Fruit fly (Drosophila melanogaster) whole organism, embryonic: ENCODE data around the gene Fbxl7.

Experiments
- Atf6 ChIP-seq: fragments of 200-800 bp; sonication (Bioruptor generic); IDR thresholded peaks from 2 replicates; pipeline ENCODE4 v1.3.6; 2022; ENCODE audit warnings: missing biosample characterization, missing genetic modification characterization
- Bdp1 ChIP-seq: fragments of 200-800 bp; sonication (Bioruptor generic); optimal IDR thresholded peaks from 3 replicates; lab custom pipeline; 2016; ENCODE audit warnings: missing biosample characterization, missing genetic modification characterization
- Bgb ChIP-seq: fragments of 200-800 bp; sonication (Bioruptor generic); IDR thresholded peaks from 2 replicates; pipeline ENCODE4 v1.3.6; 2022; ENCODE audit warnings: missing biosample characterization, missing genetic modification characterization; ENCODE audit not compliant: partially characterized antibody
- CG11247 ChIP-seq: fragments of 200-800 bp; sonication (Bioruptor generic); IDR thresholded peaks from 2 replicates; pipeline ENCODE4 v1.3.6; 2022; ENCODE audit warnings: missing biosample characterization, missing genetic modification characterization
- CG12071 ChIP-seq: fragments of 200-800 bp; sonication (Bioruptor generic); optimal IDR thresholded peaks from 3 replicates; lab custom pipeline; 2018; ENCODE audit warnings: missing biosample characterization, mild to moderate bottlenecking, missing genetic modification characterization
- CG12659 ChIP-seq: fragments of 200-800 bp; sonication (Bioruptor generic); optimal IDR thresholded peaks from 3 replicates; lab custom pipeline; 2017; ENCODE audit warnings: mild to moderate bottlenecking, missing biosample characterization, missing genetic modification reagents, missing genetic modification characterization
- CG12769 ChIP-seq: fragments of 200-800 bp; sonication (Bioruptor generic); optimal IDR thresholded peaks from 2 replicates; lab custom pipeline; 2019; ENCODE audit warnings: missing biosample characterization, mild to moderate bottlenecking, missing genetic modification characterization, moderate library complexity
- CG13296 ChIP-seq: fragments of 200-800 bp; sonication (Bioruptor generic); optimal IDR thresholded peaks from 3 replicates; lab custom pipeline; 2018; ENCODE audit warnings: missing biosample characterization, mild to moderate bottlenecking, missing genetic modification characterization
- CG14710 ChIP-seq: fragments of 200-800 bp; sonication (Bioruptor generic); optimal IDR thresholded peaks from 3 replicates; lab custom pipeline; 2019; ENCODE audit warnings: missing biosample characterization, mild to moderate bottlenecking, missing genetic modification characterization, moderate library complexity
- CG14965 ChIP-seq: fragments of 200-800 bp; sonication (Bioruptor generic); optimal IDR thresholded peaks from 2 replicates; lab custom pipeline; 2016; ENCODE audit warnings: missing biosample characterization, missing genetic modification characterization, borderline replicate concordance
- CG1529 ChIP-seq: fragments of 200-800 bp; sonication (Bioruptor generic); optimal IDR thresholded peaks from 3 replicates; lab custom pipeline; 2018; ENCODE audit warnings: missing biosample characterization, missing genetic modification characterization
- CG15601 ChIP-seq: fragments of 200-800 bp; sonication (Bioruptor generic); optimal IDR thresholded peaks from 3 replicates; lab custom pipeline; 2019; ENCODE audit warnings: missing biosample characterization, mild to moderate bottlenecking, missing genetic modification characterization, moderate library complexity
- CG15696 ChIP-seq: fragments of 200-800 bp; sonication (Bioruptor generic); optimal IDR thresholded peaks from 2 replicates; lab custom pipeline; 2019; ENCODE audit warnings: missing biosample characterization, mild to moderate bottlenecking, missing genetic modification characterization, moderate library complexity
- CG1647 ChIP-seq: fragments of 200-800 bp; sonication (Bioruptor generic); optimal IDR thresholded peaks from 3 replicates; lab custom pipeline; 2016; ENCODE audit warnings: missing biosample characterization, missing genetic modification characterization
- CG18011 ChIP-seq: fragments of 200-800 bp; sonication (Bioruptor generic); optimal IDR thresholded peaks from 2 replicates; lab custom pipeline; 2017; ENCODE audit warnings: missing biosample characterization, missing genetic modification characterization, mild to moderate bottlenecking, moderate library complexity, missing genotype
- CG30431 ChIP-seq: fragments of 200-800 bp; sonication (Bioruptor generic); optimal IDR thresholded peaks from 2 replicates; lab custom pipeline; 2017; ENCODE audit warnings: missing biosample characterization, missing genetic modification characterization
- CG33557 ChIP-seq: fragments of 200-800 bp; sonication (Bioruptor generic); optimal IDR thresholded peaks from 2 replicates; lab custom pipeline; 2019; ENCODE audit warnings: missing biosample characterization, mild to moderate bottlenecking, missing genetic modification characterization, moderate library complexity
- CG4424 ChIP-seq: fragments of 200-800 bp; sonication (Bioruptor generic); optimal IDR thresholded peaks from 3 replicates; lab custom pipeline; 2016; ENCODE audit warnings: missing biosample characterization, missing genetic modification characterization
- CG5953 ChIP-seq: fragments of 200-800 bp; sonication (Bioruptor generic); IDR thresholded peaks from 2 replicates; pipeline ENCODE4 v1.3.6; 2022; ENCODE audit warnings: missing biosample characterization, missing genetic modification characterization
- CG6272 ChIP-seq: fragments of 200-800 bp; sonication (Bioruptor generic); IDR thresholded peaks from 2 replicates; pipeline ENCODE4 v1.3.6; 2022; ENCODE audit warnings: missing biosample characterization, missing genetic modification characterization
- CG6683 ChIP-seq: fragments of 200-800 bp; sonication (Bioruptor generic); optimal IDR thresholded peaks from 2 replicates; lab custom pipeline; 2017; ENCODE audit warnings: missing biosample characterization, mild to moderate bottlenecking, missing genetic modification characterization, missing genetic modification reagents
- CG8359 ChIP-seq: fragments of 200-800 bp; sonication (Bioruptor generic); optimal IDR thresholded peaks from 2 replicates; lab custom pipeline; 2017; ENCODE audit warnings: missing biosample characterization, mild to moderate bottlenecking, missing genetic modification characterization, borderline replicate concordance
- CTCF ChIP-seq: fragments of 200-800 bp; sonication (Bioruptor generic); optimal IDR thresholded peaks from 2 replicates; lab custom pipeline; 2017; ENCODE audit warnings: missing biosample characterization, mild to moderate bottlenecking, missing genetic modification characterization, moderate library complexity
- CrebB ChIP-seq: fragments of 200-800 bp; sonication (Bioruptor generic); optimal IDR thresholded peaks from 3 replicates; lab custom pipeline; 2018; ENCODE audit warnings: missing biosample characterization, mild to moderate bottlenecking, missing genetic modification characterization
- Fer1 ChIP-seq: fragments of 200-800 bp; sonication (Bioruptor generic); optimal IDR thresholded peaks from 2 replicates; lab custom pipeline; 2017; ENCODE audit warnings: missing biosample characterization, mild to moderate bottlenecking, missing genetic modification characterization
- H2.0 ChIP-seq: fragments of 200-800 bp; sonication (Bioruptor generic); IDR thresholded peaks from 2 replicates; pipeline ENCODE4 v1.3.6; 2022; ENCODE audit warnings: missing biosample characterization, missing genetic modification characterization
- HLH4C ChIP-seq: fragments of 200-800 bp; sonication (Bioruptor generic); IDR thresholded peaks from 3 replicates; pipeline ENCODE4 v1.3.6; 2022; ENCODE audit warnings: missing biosample characterization, missing genetic modification characterization; ENCODE audit not compliant: partially characterized antibody
- HLH54F ChIP-seq: fragments of 200-800 bp; sonication (Bioruptor generic); optimal IDR thresholded peaks from 3 replicates; lab custom pipeline; 2016; ENCODE audit warnings: missing biosample characterization, missing genetic modification characterization
- MTF-1 ChIP-seq: fragments of 200-800 bp; sonication (Bioruptor generic); optimal IDR thresholded peaks from 2 replicates; lab custom pipeline; 2018; ENCODE audit warnings: missing biosample characterization, mild to moderate bottlenecking, missing genetic modification characterization, borderline replicate concordance
- NfI ChIP-seq: fragments of 200-800 bp; sonication (Bioruptor generic); optimal IDR thresholded peaks from 3 replicates; lab custom pipeline; 2018; ENCODE audit warnings: missing biosample characterization, mild to moderate bottlenecking, missing genetic modification characterization, moderate library complexity
- Pdp1 ChIP-seq, 2 experiments: fragments of 200-800 bp; sonication (Bioruptor generic); optimal IDR thresholded peaks; 3 replicates each; lab custom pipeline; 2016; ENCODE audit warnings: missing biosample characterization in 2 of 2, missing genetic modification characterization in 2 of 2, mild to moderate bottlenecking in 1 of 2, moderate library complexity in 1 of 2
- Poxn ChIP-seq: fragments of 200-800 bp; sonication (Bioruptor generic); IDR thresholded peaks from 2 replicates; pipeline ENCODE4 v1.3.6; 2022; ENCODE audit warnings: missing biosample characterization, missing genetic modification characterization
- Stat92E ChIP-seq, 3 experiments: fragments of >200 bp in 2 of 3; fragments of 200-800 bp in 1 of 3; sonication (Bioruptor generic) in 1 of 3; optimal IDR thresholded peaks; 2 replicates each; lab custom pipeline; 2017 to 2019; ENCODE audit warnings: missing biosample characterization in 3 of 3, missing genetic modification characterization in 3 of 3, mild to moderate bottlenecking in 1 of 3, moderate library complexity in 1 of 3
- Trl ChIP-seq, 3 experiments: fragments of >200 bp in 2 of 3; fragments of 200-800 bp in 1 of 3; sonication (Bioruptor generic) in 1 of 3; optimal IDR thresholded peaks; 2 replicates in 1 of 3; 3 replicates in 2 of 3; lab custom pipeline; 2016 to 2017; ENCODE audit warnings: missing biosample characterization in 1 of 3, missing genetic modification characterization in 1 of 3
- danr ChIP-seq: fragments of 200-800 bp; sonication (Bioruptor generic); IDR thresholded peaks from 2 replicates; pipeline ENCODE4 v1.3.6; 2022; ENCODE audit warnings: missing biosample characterization, missing genetic modification characterization
- dysf ChIP-seq: fragments of 200-800 bp; sonication (Bioruptor generic); IDR thresholded peaks from 3 replicates; pipeline ENCODE4 v1.3.6; 2022; ENCODE audit warnings: missing biosample characterization, missing genetic modification characterization
- esg ChIP-seq: fragments of 200-800 bp; sonication (Bioruptor generic); conservative IDR thresholded peaks from 2 replicates; pipeline ENCODE4 v1.3.6; 2022; ENCODE audit warnings: missing biosample characterization, missing genetic modification characterization
- grn ChIP-seq: fragments of 200-800 bp; sonication (Bioruptor generic); optimal IDR thresholded peaks from 3 replicates; lab custom pipeline; 2017; ENCODE audit warnings: missing biosample characterization, missing genetic modification characterization
- jumu ChIP-seq: fragments of 200-800 bp; sonication (Bioruptor generic); optimal IDR thresholded peaks from 3 replicates; lab custom pipeline; 2016; ENCODE audit warnings: missing biosample characterization, missing genetic modification characterization
- kay ChIP-seq: fragments of 200-800 bp; sonication (Bioruptor generic); optimal IDR thresholded peaks from 2 replicates; lab custom pipeline; 2016; ENCODE audit warnings: missing biosample characterization, missing genetic modification characterization
- pfk ChIP-seq: fragments of 200-800 bp; sonication (Bioruptor generic); optimal IDR thresholded peaks from 2 replicates; lab custom pipeline; 2018; ENCODE audit warnings: missing biosample characterization, mild to moderate bottlenecking, missing genetic modification characterization, moderate library complexity
- pros ChIP-seq: fragments of 200-800 bp; sonication (Bioruptor generic); optimal IDR thresholded peaks from 3 replicates; lab custom pipeline; 2019; ENCODE audit warnings: missing biosample characterization, mild to moderate bottlenecking, missing genetic modification characterization, moderate library complexity
- repo ChIP-seq: fragments of 200-800 bp; sonication (Bioruptor generic); optimal IDR thresholded peaks from 2 replicates; lab custom pipeline; 2016; ENCODE audit warnings: missing biosample characterization, missing genetic modification characterization
- schlank ChIP-seq: fragments of 200-800 bp; sonication (Bioruptor generic); optimal IDR thresholded peaks from 2 replicates; lab custom pipeline; 2018; ENCODE audit warnings: missing biosample characterization, mild to moderate bottlenecking, missing genetic modification characterization
- sens ChIP-seq: fragments of 200-800 bp; sonication (Bioruptor generic); peaks from one replicate; lab custom pipeline; 2016; ENCODE audit warnings: missing biosample characterization, missing genetic modification characterization
- shn ChIP-seq: fragments of 200-800 bp; sonication (Bioruptor generic); optimal IDR thresholded peaks from 3 replicates; lab custom pipeline; 2016; ENCODE audit warnings: missing biosample characterization, missing genetic modification characterization
- trem ChIP-seq: fragments of 200-800 bp; optimal IDR thresholded peaks from 3 replicates; lab custom pipeline; 2019; ENCODE audit warnings: missing biosample characterization, mild to moderate bottlenecking, missing genetic modification characterization, moderate library complexity
- tup ChIP-seq: fragments of 200-800 bp; sonication (Bioruptor generic); optimal IDR thresholded peaks from 2 replicates; lab custom pipeline; 2016; ENCODE audit warnings: missing biosample characterization, mild to moderate bottlenecking, missing genetic modification characterization, moderate library complexity
- yki ChIP-seq: fragments of >200 bp; optimal IDR thresholded peaks from 3 replicates; lab custom pipeline; 2018
- z ChIP-seq: fragments of 200-800 bp; sonication (Bioruptor generic); IDR thresholded peaks from 3 replicates; pipeline ENCODE4 v1.3.6; 2022; ENCODE audit warnings: missing biosample characterization, missing genetic modification characterization
- zf30C ChIP-seq: fragments of 200-800 bp; sonication (Bioruptor generic); optimal IDR thresholded peaks from 3 replicates; lab custom pipeline; 2018; ENCODE audit warnings: missing biosample characterization, mild to moderate bottlenecking, missing genetic modification characterization

Fbxl7 gene

DNA sequence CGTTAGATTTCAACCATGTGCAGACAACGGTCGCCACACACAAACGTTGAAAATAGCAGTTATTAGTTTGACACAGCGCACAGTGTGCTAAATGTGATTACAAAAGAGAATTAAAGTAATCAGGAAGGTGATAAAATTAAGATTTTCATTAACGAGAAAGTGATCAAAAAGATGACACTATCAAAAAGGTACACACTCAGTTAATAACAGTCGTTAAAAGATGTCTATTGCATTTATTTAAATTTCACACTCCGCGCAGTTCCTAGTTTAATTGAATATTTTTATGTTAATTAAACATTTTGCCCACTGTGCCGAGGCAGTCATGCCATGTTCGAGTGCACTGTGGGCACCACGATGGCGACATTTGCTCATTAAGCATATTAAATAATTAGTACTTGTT is 6.5 kb downstream of the Fbxl7 start (continued):
- TF ChIP-seq shn (GFP tag; lab: Kevin White, UChicago): no peak
- TF ChIP-seq CG30431 (GFP tag; lab: Kevin White, UChicago): no peak
- TF ChIP-seq CG12769 (tag; lab: Kevin White, UChicago): peak; percentile 44
- no peak for TF ChIP-seq CTCF (GFP tag; lab: Kevin White, UChicago)
- no peak for TF ChIP-seq grn (GFP tag; lab: Kevin White, UChicago)
- TF ChIP-seq CG5953: no peak
- TF ChIP-seq tup (GFP tag; lab: Kevin White, UChicago): no peak
- TF ChIP-seq kay (GFP tag; lab: Kevin White, UChicago): no peak
- TF ChIP-seq z: no peak
- TF ChIP-seq CG1529: no peak
- no peak for TF ChIP-seq pros (GFP tag; lab: Kevin White, UChicago)
- TF ChIP-seq CG11247 (GFP tag; lab: Robert Waterston, UW): no peak
- TF ChIP-seq Stat92E (GFP tag; optimal IDR thresholded peaks at IDR 0.05; lab: Kevin White, UChicago): no peak
- no peak for TF ChIP-seq jumu (GFP tag; lab: Kevin White, UChicago)
- no peak for TF ChIP-seq CG33557
- TF ChIP-seq CG6272 (GFP tag; lab: Robert Waterston, UW): no peak
- no peak for TF ChIP-seq danr (GFP tag; lab: Robert Waterston, UW)
- TF ChIP-seq CG6683 (GFP tag; lab: Kevin White, UChicago): no peak
- TF ChIP-seq CG1647 (GFP tag; lab: Kevin White, UChicago): no peak
- TF ChIP-seq HLH4C: no peak
- no peak; the same call in 1 of the 2 replicates for TF ChIP-seq H2.0 (GFP tag; lab: Robert Waterston, UW)
- TF ChIP-seq HLH54F (GFP tag; lab: Kevin White, UChicago): no peak
- TF ChIP-seq esg (GFP tag; lab: Robert Waterston, UW): 0 out of 2 replicates have a peak, but pooled peaks have one; percentile 31
- no peak for TF ChIP-seq trem (tag; lab: Kevin White, UChicago)
- TF ChIP-seq CG18011 (GFP tag; lab: Kevin White, UChicago): no peak
- TF ChIP-seq CG15601 (tag; lab: Kevin White, UChicago): no peak
- TF ChIP-seq NfI: no peak
- TF ChIP-seq CrebB (tag; lab: Kevin White, UChicago): no peak
- TF ChIP-seq MTF-1 (GFP tag; lab: Kevin White, UChicago): no peak
- peak; percentile 89 for TF ChIP-seq sens
- TF ChIP-seq schlank (tag; lab: Kevin White, UChicago): no peak
- TF ChIP-seq Poxn: no peak
- no peak for TF ChIP-seq yki (lab: Kevin White, UChicago)
- no peak for TF ChIP-seq CG15696 (tag; lab: Kevin White, UChicago)
- TF ChIP-seq Bgb: no peak
- TF ChIP-seq CG12071 (GFP tag; lab: Kevin White, UChicago): no peak
- TF ChIP-seq CG14710 (tag; lab: Kevin White, UChicago): no peak
- TF ChIP-seq Fer1: peak; percentile 3
- TF ChIP-seq CG8359 (GFP tag; lab: Kevin White, UChicago): no peak
- TF ChIP-seq repo (GFP tag; lab: Kevin White, UChicago): no peak
- no peak for TF ChIP-seq CG14965 (GFP tag; lab: Kevin White, UChicago)
- peak in 1 of 2 experiments; percentile 0 for TF ChIP-seq Pdp1 (GFP tag; optimal IDR thresholded peaks at IDR 0.05; lab: Kevin White, UChicago)
- TF ChIP-seq zf30C (GFP tag; lab: Kevin White, UChicago): no peak
- no peak for TF ChIP-seq Bdp1 (GFP tag; lab: Kevin White, UChicago)
- peak; percentile 65; the same call in 2 of the 3 replicates for TF ChIP-seq dysf
- TF ChIP-seq Trl (optimal IDR thresholded peaks at IDR 0.05; lab: Kevin White, UChicago): no peak
- TF ChIP-seq Trl (GFP tag; optimal IDR thresholded peaks at IDR 0.05; lab: Kevin White, UChicago): no peak
- no peak for TF ChIP-seq pfk
- TF ChIP-seq CG4424 (GFP tag; lab: Kevin White, UChicago): peak; percentile 5
- TF ChIP-seq Atf6 (GFP tag; lab: Robert Waterston, UW): no peak
- TF ChIP-seq CG13296: peak; percentile 14
- peak; percentile 23 for TF ChIP-seq CG12659
